Fruit fly (Drosophila melanogaster) whole organism, prepupa: ENCODE measurements around the gene CG1703.

Source experiments
- CG10631 ChIP-seq: fragments of 200-800 bp; sonication (Bioruptor generic); optimal IDR thresholded peaks from 2 replicates; lab custom pipeline; 2016; ENCODE audit warnings: missing biosample characterization, missing genetic modification characterization
- CG16779 ChIP-seq: fragments of 200-800 bp; sonication (Bioruptor generic); optimal IDR thresholded peaks from 3 replicates; lab custom pipeline; 2017; ENCODE audit warnings: missing biosample characterization, mild to moderate bottlenecking, missing genetic modification characterization
- CG3919 ChIP-seq: fragments of 200-800 bp; sonication (Bioruptor generic); optimal IDR thresholded peaks from 3 replicates; lab custom pipeline; 2016; ENCODE audit warnings: missing biosample characterization, missing genetic modification characterization
- CG8119 ChIP-seq: fragments of 200-800 bp; sonication (Bioruptor generic); IDR thresholded peaks from 3 replicates; pipeline ENCODE4 v1.3.6; 2022; ENCODE audit warnings: missing biosample characterization, missing genetic modification characterization
- CG8632 ChIP-seq: fragments of 200-800 bp; sonication (Bioruptor generic); optimal IDR thresholded peaks from 3 replicates; lab custom pipeline; 2016; ENCODE audit warnings: missing biosample characterization, missing genetic modification characterization
- OdsH ChIP-seq: fragments of 200-800 bp; sonication (Bioruptor generic); optimal IDR thresholded peaks from 3 replicates; lab custom pipeline; 2016; ENCODE audit warnings: missing biosample characterization, missing genetic modification characterization
- dac ChIP-seq: fragments of 200-800 bp; sonication (Bioruptor generic); optimal IDR thresholded peaks from 2 replicates; lab custom pipeline; 2017; ENCODE audit warnings: missing biosample characterization, mild to moderate bottlenecking, missing genetic modification characterization
- esn ChIP-seq: fragments of 200-800 bp; sonication (Bioruptor generic); optimal IDR thresholded peaks from 2 replicates; lab custom pipeline; 2016; ENCODE audit warnings: missing biosample characterization, mild to moderate bottlenecking, missing genetic modification characterization, moderate library complexity

CG1703 gene

dm6 chrX:11664058-11664457 lies 52.3 kb downstream of the CG1703 start (continued):
- TF ChIP-seq OdsH (GFP tag; lab: Kevin White, UChicago) = peak; percentile 48
- TF ChIP-seq CG10631 (GFP tag; lab: Kevin White, UChicago) = peak; percentile 21
- TF ChIP-seq CG16779 (tag; lab: Kevin White, UChicago) = no peak
- peak; percentile 24 for TF ChIP-seq CG8632 (GFP tag; lab: Kevin White, UChicago)
- TF ChIP-seq CG8119 = peak; percentile 36; the same call in 1 of the 3 replicates
- no peak for TF ChIP-seq dac (GFP tag; lab: Kevin White, UChicago)
- peak; percentile 57 for TF ChIP-seq CG3919 (GFP tag; lab: Kevin White, UChicago)
- peak; percentile 20 for TF ChIP-seq esn (GFP tag; lab: Kevin White, UChicago)
